Fruit fly (Drosophila melanogaster) whole organism, embryonic: ENCODE data around the gene Usp14.

ENCODE experiments used
- ATbp ChIP-seq: fragments of 200-800 bp; sonication (Bioruptor generic); optimal IDR thresholded peaks from 2 replicates; lab custom pipeline; 2017; ENCODE audit warnings: missing biosample characterization, mild to moderate bottlenecking, missing genetic modification characterization, missing genetic modification reagents
- CG1024 ChIP-seq: fragments of 200-800 bp; sonication (Bioruptor generic); IDR thresholded peaks from 2 replicates; pipeline ENCODE4 v1.3.6; 2022; ENCODE audit warnings: missing biosample characterization, missing genetic modification characterization
- CG11560 ChIP-seq: fragments of 200-800 bp; sonication (Bioruptor generic); IDR thresholded peaks from 3 replicates; pipeline ENCODE4 v1.3.6; 2022; ENCODE audit warnings: missing biosample characterization, missing genetic modification characterization
- CG12071 ChIP-seq: fragments of 200-800 bp; sonication (Bioruptor generic); optimal IDR thresholded peaks from 3 replicates; lab custom pipeline; 2018; ENCODE audit warnings: missing biosample characterization, mild to moderate bottlenecking, missing genetic modification characterization
- CG12219 ChIP-seq: fragments of 200-800 bp; sonication (Bioruptor generic); optimal IDR thresholded peaks from 3 replicates; lab custom pipeline; 2018; ENCODE audit warnings: missing biosample characterization, mild to moderate bottlenecking, missing genetic modification characterization
- CG12391 ChIP-seq: fragments of 200-800 bp; sonication (Bioruptor generic); optimal IDR thresholded peaks from 3 replicates; lab custom pipeline; 2018; ENCODE audit warnings: missing biosample characterization, mild to moderate bottlenecking, missing genetic modification characterization, moderate library complexity
- CG12659 ChIP-seq: fragments of 200-800 bp; sonication (Bioruptor generic); optimal IDR thresholded peaks from 3 replicates; lab custom pipeline; 2017; ENCODE audit warnings: mild to moderate bottlenecking, missing biosample characterization, missing genetic modification reagents, missing genetic modification characterization
- CG13424 ChIP-seq: fragments of 200-800 bp; sonication (Bioruptor generic); optimal IDR thresholded peaks from 2 replicates; lab custom pipeline; 2019; ENCODE audit warnings: missing biosample characterization, mild to moderate bottlenecking, missing genetic modification characterization, moderate library complexity
- CG15269 ChIP-seq: fragments of 200-800 bp; sonication (Bioruptor generic); optimal IDR thresholded peaks from 2 replicates; lab custom pipeline; 2018; ENCODE audit warnings: missing biosample characterization, mild to moderate bottlenecking, missing genetic modification characterization, moderate library complexity
- CG16779 ChIP-seq: fragments of 200-800 bp; sonication (Bioruptor generic); IDR thresholded peaks from 2 replicates; pipeline ENCODE4 v1.3.6; 2022; ENCODE audit warnings: missing biosample characterization, missing genetic modification characterization
- CG17359 ChIP-seq: fragments of 200-800 bp; sonication (Bioruptor generic); optimal IDR thresholded peaks from 3 replicates; lab custom pipeline; 2018; ENCODE audit warnings: missing biosample characterization, mild to moderate bottlenecking, missing genetic modification characterization, moderate library complexity
- CG2129 ChIP-seq: fragments of 200-800 bp; sonication (Bioruptor generic); IDR thresholded peaks from 2 replicates; pipeline ENCODE4 v1.3.6; 2022; ENCODE audit warnings: missing biosample characterization, missing genetic modification characterization; ENCODE audit not compliant: partially characterized antibody
- CG2202 ChIP-seq: fragments of 200-800 bp; sonication (Bioruptor generic); optimal IDR thresholded peaks from 2 replicates; lab custom pipeline; 2018; ENCODE audit warnings: missing biosample characterization, mild to moderate bottlenecking, missing genetic modification characterization
- CG30403 ChIP-seq: fragments of 200-800 bp; sonication (Bioruptor generic); optimal IDR thresholded peaks from 3 replicates; lab custom pipeline; 2016; ENCODE audit warnings: missing biosample characterization, missing genetic modification characterization
- CG3995 ChIP-seq: fragments of 200-800 bp; sonication (Bioruptor generic); optimal IDR thresholded peaks from 3 replicates; lab custom pipeline; 2016; ENCODE audit warnings: missing biosample characterization, missing genetic modification characterization
- CG4424 ChIP-seq: fragments of 200-800 bp; sonication (Bioruptor generic); optimal IDR thresholded peaks from 3 replicates; lab custom pipeline; 2016; ENCODE audit warnings: missing biosample characterization, missing genetic modification characterization
- CG6791 ChIP-seq: fragments of 200-800 bp; sonication (Bioruptor generic); IDR thresholded peaks from 3 replicates; pipeline ENCODE4 v1.3.6; 2022; ENCODE audit warnings: missing biosample characterization, missing genetic modification characterization; ENCODE audit not compliant: partially characterized antibody
- CG8924 ChIP-seq: fragments of 200-800 bp; optimal IDR thresholded peaks from 3 replicates; lab custom pipeline; 2019; ENCODE audit warnings: missing biosample characterization, mild to moderate bottlenecking, missing genetic modification characterization, moderate library complexity
- CG9609 ChIP-seq: fragments of 200-800 bp; sonication (Bioruptor generic); optimal IDR thresholded peaks from 3 replicates; lab custom pipeline; 2016; ENCODE audit warnings: missing biosample characterization, missing genetic modification characterization
- CG9727 ChIP-seq: fragments of 200-800 bp; sonication (Bioruptor generic); optimal IDR thresholded peaks from 3 replicates; lab custom pipeline; 2017; ENCODE audit warnings: missing biosample characterization, mild to moderate bottlenecking, missing genetic modification characterization
- Dref ChIP-seq: fragments of 200-800 bp; sonication (Bioruptor generic); IDR thresholded peaks from 2 replicates; pipeline ENCODE4 v1.3.6; 2022; ENCODE audit warnings: missing biosample characterization, missing genetic modification characterization
- Drgx ChIP-seq: fragments of 200-800 bp; sonication (Bioruptor generic); IDR thresholded peaks from 2 replicates; pipeline ENCODE4 v1.3.6; 2022; ENCODE audit warnings: missing biosample characterization, missing genetic modification characterization
- Eip74EF ChIP-seq, 2 experiments: fragments of 200-800 bp in 1 of 2; fragments of >200 bp in 1 of 2; sonication (Bioruptor generic) in 1 of 2; optimal IDR thresholded peaks; 2 replicates each; lab custom pipeline; 2017 to 2019; ENCODE audit warnings: missing biosample characterization in 2 of 2, missing genetic modification characterization in 2 of 2, mild to moderate bottlenecking in 1 of 2, moderate library complexity in 1 of 2
- Gsc ChIP-seq: fragments of 200-800 bp; sonication (Bioruptor generic); IDR thresholded peaks from 2 replicates; pipeline ENCODE4 v1.3.6; 2022; ENCODE audit warnings: missing biosample characterization, missing genetic modification characterization
- Hr51 ChIP-seq, 2 experiments: fragments of 200-800 bp; sonication (Bioruptor generic); optimal IDR thresholded peaks; 2 replicates in 1 of 2; 3 replicates in 1 of 2; lab custom pipeline; 2016 to 2018; ENCODE audit warnings: missing biosample characterization in 2 of 2, missing genetic modification characterization in 2 of 2, mild to moderate bottlenecking in 1 of 2, moderate library complexity in 1 of 2
- MTF-1 ChIP-seq: fragments of 200-800 bp; sonication (Bioruptor generic); optimal IDR thresholded peaks from 2 replicates; lab custom pipeline; 2018; ENCODE audit warnings: missing biosample characterization, mild to moderate bottlenecking, missing genetic modification characterization, borderline replicate concordance
- Med ChIP-seq: fragments of 200-800 bp; sonication (Bioruptor generic); peaks from one replicate; lab custom pipeline; 2016; ENCODE audit warnings: missing biosample characterization, missing genetic modification characterization, mild to moderate bottlenecking, inconsistent platforms, moderate library complexity
- Myb ChIP-seq: fragments of 200-800 bp; sonication (Bioruptor generic); optimal IDR thresholded peaks from 2 replicates; lab custom pipeline; 2016; ENCODE audit warnings: missing biosample characterization, missing genetic modification characterization
- Nf-YA ChIP-seq: fragments of 200-800 bp; sonication (Bioruptor generic); IDR thresholded peaks from 2 replicates; pipeline ENCODE4 v1.3.6; 2022; ENCODE audit warnings: missing biosample characterization, missing genetic modification characterization
- Oli ChIP-seq: fragments of 200-800 bp; sonication (Bioruptor generic); optimal IDR thresholded peaks from 2 replicates; lab custom pipeline; 2018; ENCODE audit warnings: missing biosample characterization, mild to moderate bottlenecking, missing genetic modification characterization, moderate library complexity
- Rfx ChIP-seq: fragments of 200-800 bp; sonication (Bioruptor generic); IDR thresholded peaks from 2 replicates; pipeline ENCODE4 v1.3.6; 2022; ENCODE audit warnings: missing biosample characterization, missing genetic modification characterization
- Sry-δ ChIP-seq: fragments of 200-800 bp; sonication (Bioruptor generic); optimal IDR thresholded peaks from 2 replicates; lab custom pipeline; 2016; ENCODE audit warnings: missing biosample characterization, missing genetic modification characterization
- Stat92E ChIP-seq, 3 experiments: fragments of >200 bp in 2 of 3; fragments of 200-800 bp in 1 of 3; sonication (Bioruptor generic) in 1 of 3; optimal IDR thresholded peaks; 2 replicates each; lab custom pipeline; 2017 to 2019; ENCODE audit warnings: missing biosample characterization in 3 of 3, missing genetic modification characterization in 3 of 3, mild to moderate bottlenecking in 1 of 3, moderate library complexity in 1 of 3
- cwo ChIP-seq: fragments of 200-800 bp; sonication (Bioruptor generic); optimal IDR thresholded peaks from 3 replicates; lab custom pipeline; 2017; ENCODE audit warnings: missing biosample characterization, missing genetic modification characterization, mild to moderate bottlenecking, moderate library complexity, missing genetic modification reagents
- dati ChIP-seq: fragments of 200-800 bp; sonication (Bioruptor generic); IDR thresholded peaks from 2 replicates; pipeline ENCODE4 v1.3.6; 2022; ENCODE audit warnings: missing biosample characterization, missing genetic modification characterization
- fru ChIP-seq: fragments of >200 bp; optimal IDR thresholded peaks from 2 replicates; lab custom pipeline; 2017
- fu2 ChIP-seq: fragments of 200-800 bp; sonication (Bioruptor generic); optimal IDR thresholded peaks from 2 replicates; lab custom pipeline; 2016; ENCODE audit warnings: missing biosample characterization, missing genetic modification characterization
- gfzf ChIP-seq: fragments of 200-800 bp; sonication (Bioruptor generic); optimal IDR thresholded peaks from 2 replicates; lab custom pipeline; 2016; ENCODE audit warnings: missing biosample characterization, mild to moderate bottlenecking, missing genetic modification characterization, moderate library complexity
- hb ChIP-seq: fragments of 200-800 bp; sonication (Bioruptor generic); IDR thresholded peaks from 3 replicates; pipeline ENCODE4 v1.3.6; 2022; ENCODE audit warnings: missing biosample characterization, missing genetic modification characterization; ENCODE audit not compliant: partially characterized antibody
- hbn ChIP-seq: fragments of 200-800 bp; sonication (Bioruptor generic); IDR thresholded peaks from 2 replicates; pipeline ENCODE4 v1.3.6; 2022; ENCODE audit warnings: missing biosample characterization, missing genetic modification characterization; ENCODE audit not compliant: partially characterized antibody
- kay ChIP-seq: fragments of 200-800 bp; sonication (Bioruptor generic); optimal IDR thresholded peaks from 2 replicates; lab custom pipeline; 2016; ENCODE audit warnings: missing biosample characterization, missing genetic modification characterization
- kni ChIP-seq: fragments of 200-800 bp; sonication (Bioruptor generic); optimal IDR thresholded peaks from 3 replicates; lab custom pipeline; 2017; ENCODE audit warnings: mild to moderate bottlenecking, missing biosample characterization, missing genetic modification reagents, missing genetic modification characterization
- knrl ChIP-seq: fragments of 200-800 bp; sonication (Bioruptor generic); IDR thresholded peaks from 3 replicates; pipeline ENCODE4 v1.3.6; 2022; ENCODE audit warnings: missing biosample characterization, missing genetic modification characterization; ENCODE audit not compliant: partially characterized antibody
- otp ChIP-seq: fragments of 200-800 bp; sonication (Bioruptor generic); IDR thresholded peaks from 3 replicates; pipeline ENCODE4, ENCODE4 v1.3.6; 2022; ENCODE audit warnings: missing biosample characterization, missing genetic modification characterization
- sug ChIP-seq: fragments of 200-800 bp; optimal IDR thresholded peaks from 2 replicates; lab custom pipeline; 2019; ENCODE audit warnings: missing biosample characterization, mild to moderate bottlenecking, missing genetic modification characterization, moderate library complexity
- tgo ChIP-seq: fragments of 200-800 bp; sonication (Bioruptor generic); IDR thresholded peaks from 3 replicates; pipeline ENCODE4 v1.3.6; 2022; ENCODE audit warnings: missing biosample characterization, missing genetic modification characterization
- wek ChIP-seq: fragments of 200-800 bp; sonication (Bioruptor generic); optimal IDR thresholded peaks from 3 replicates; lab custom pipeline; 2018; ENCODE audit warnings: missing biosample characterization, mild to moderate bottlenecking, missing genetic modification characterization, moderate library complexity
- yki ChIP-seq: fragments of >200 bp; optimal IDR thresholded peaks from 3 replicates; lab custom pipeline; 2018

Usp14 gene

DNA sequence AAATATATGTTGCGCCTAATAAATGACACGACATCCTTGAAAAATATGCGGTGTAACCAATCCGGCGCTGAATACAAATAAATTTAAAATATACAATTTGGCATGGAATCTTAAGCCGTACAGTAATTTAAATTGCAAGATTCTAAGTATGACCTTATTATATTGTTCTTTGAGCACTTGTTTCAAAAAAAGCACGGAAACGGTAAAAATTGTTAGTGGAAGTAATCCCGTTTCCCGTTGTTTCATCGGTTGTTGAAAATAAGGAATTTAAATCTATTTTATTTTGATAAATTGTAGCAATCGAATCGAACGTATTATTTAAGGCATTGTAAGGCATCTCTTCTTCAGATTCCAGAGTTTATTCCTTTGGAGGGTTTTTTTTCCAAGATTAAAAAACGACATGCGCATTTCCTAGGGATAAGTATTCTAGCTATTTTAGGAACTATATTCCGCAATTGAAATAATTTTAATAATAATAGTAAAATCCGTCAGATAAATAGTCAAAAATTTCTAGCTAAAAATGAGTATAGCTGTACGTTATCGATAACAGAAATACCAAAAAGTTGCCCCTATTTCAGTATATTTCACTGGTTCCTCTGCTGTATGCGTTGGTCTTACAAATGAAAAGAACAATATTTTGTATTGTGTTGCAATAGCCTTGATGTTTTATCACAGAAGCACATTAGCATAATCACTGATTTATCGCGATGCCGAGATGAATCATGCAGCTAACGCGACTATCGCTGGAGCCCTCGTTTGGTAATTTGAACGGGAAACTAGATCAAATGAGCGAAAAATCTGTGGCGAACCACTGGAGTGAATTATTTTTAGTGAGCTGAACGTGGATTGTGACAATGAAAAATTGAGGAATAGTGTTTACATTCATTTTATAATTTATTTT lies 19.1 kb upstream of the Usp14 start, which contains the start of gene GATAd:
Gene GATAd, plus strand, starts transcription at position 644 of the 901 bp plus-strand sequence.
- TF ChIP-seq gfzf (GFP tag; lab: Kevin White, UChicago) (peak; percentile 58), Dref (GFP tag; lab: Robert Waterston, UW) (peak; percentile 62), CG2129 (no peak), CG12659 (peak; percentile 65), fru (lab: Kevin White, UChicago) (no peak), CG8924 (tag; lab: Kevin White, UChicago) (peak; percentile 46), CG9609 (GFP tag; lab: Kevin White, UChicago) (no peak), wek (GFP tag; lab: Kevin White, UChicago) (peak; percentile 5), fu2 (GFP tag; lab: Kevin White, UChicago) (no peak), Oli (tag; lab: Kevin White, UChicago) (no peak), Eip74EF (GFP tag; optimal IDR thresholded peaks at IDR 0.05; lab: Kevin White, UChicago) (peak in 1 of 2 experiments; percentile 19), kni (GFP tag; lab: Kevin White, UChicago) (peak; percentile 99), CG17359 (tag; lab: Kevin White, UChicago) (no peak), Myb (peak; percentile 30), Med (GFP tag; lab: Kevin White, UChicago) (peak; percentile 60), cwo (GFP tag; lab: Kevin White, UChicago) (no peak), Drgx (GFP tag; lab: Robert Waterston, UW) (no peak), MTF-1 (GFP tag; lab: Kevin White, UChicago) (no peak), Sry-δ (peak; percentile 31), CG16779 (no peak), tgo (GFP tag; lab: Robert Waterston, UW) (no peak), CG15269 (peak; percentile 0), CG12391 (peak; percentile 29), CG30403 (GFP tag; lab: Kevin White, UChicago) (peak; percentile 27), knrl (GFP tag; lab: Robert Waterston, UW) (0 out of 3 replicates have a peak, but pooled peaks have one; percentile 37), CG13424 (peak; percentile 21), CG12219 (GFP tag; lab: Kevin White, UChicago) (no peak), Nf-YA (GFP tag; lab: Robert Waterston, UW) (no peak), CG11560 (tag; lab: Robert Waterston, UW) (no peak), CG4424 (GFP tag; lab: Kevin White, UChicago) (no peak), CG2202 (no peak), yki (lab: Kevin White, UChicago) (no peak), kay (GFP tag; lab: Kevin White, UChicago) (peak; percentile 87), CG6791 (no peak), ATbp (GFP tag; lab: Kevin White, UChicago) (no peak), sug (tag; lab: Kevin White, UChicago) (peak; percentile 24), otp (GFP tag; lab: Robert Waterston, UW) (no peak), hb (GFP tag; lab: Robert Waterston, UW) (no peak), CG3995 (GFP tag; lab: Kevin White, UChicago) (peak; percentile 79), Stat92E (GFP tag; optimal IDR thresholded peaks at IDR 0.05; lab: Kevin White, UChicago) (peak in 1 of 3 experiments; percentile 44), CG1024 (peak; percentile 33; the same call in 1 of the 2 replicates), Hr51 (GFP tag; optimal IDR thresholded peaks at IDR 0.05; lab: Kevin White, UChicago) (no peak), Rfx (GFP tag; lab: Robert Waterston, UW) (no peak), hbn (GFP tag; lab: Robert Waterston, UW) (no peak), dati (no peak), Gsc (GFP tag; lab: Robert Waterston, UW) (no peak), CG9727 (GFP tag; lab: Kevin White, UChicago) (no peak), CG12071 (GFP tag; lab: Kevin White, UChicago) (no peak)
